Worm (Caenorhabditis elegans): ENCODE measurements around the gene rpl-5.

DNA sequence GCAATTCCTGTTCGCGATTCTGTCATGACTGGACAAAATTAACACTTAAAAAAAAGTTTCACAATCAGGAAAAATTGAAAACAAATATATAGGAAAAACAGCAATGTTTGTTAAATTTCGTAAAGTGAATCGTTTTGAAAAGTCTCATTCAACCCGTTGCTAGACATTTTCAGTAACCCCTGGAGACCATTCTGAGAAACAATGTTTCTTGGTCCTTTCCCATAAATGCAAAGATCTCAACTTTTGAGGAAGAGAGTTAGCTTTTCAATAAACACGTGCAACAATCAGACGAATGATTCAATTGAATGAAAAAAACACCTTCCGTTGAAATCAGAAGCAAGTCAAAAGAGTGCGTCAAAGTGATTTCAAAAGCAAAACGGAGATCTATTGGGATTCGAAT is 40.4 kb downstream of the rpl-5 start, which contains the start of gene F28C6.9:
- TF ChIP-seq sox-2 (GFP tag; IDR thresholded peaks at IDR 0.05): no peak
- TF ChIP-seq K09A11.1 (tag; optimal IDR thresholded peaks at IDR 0.05; ENCODE audit: insufficient read depth): no peak
- no peak for TF ChIP-seq ceh-2 (tag; optimal IDR thresholded peaks at IDR 0.05)
- TF ChIP-seq pag-3 (tag; optimal IDR thresholded peaks at IDR 0.05; ENCODE audit: borderline replicate concordance): no peak
- no peak for TF ChIP-seq elt-2 (tag; optimal IDR thresholded peaks at IDR 0.05)
- TF ChIP-seq K02D7.2 (tag; optimal IDR thresholded peaks at IDR 0.05): no peak
- no peak for TF ChIP-seq ceh-34 (tag; optimal IDR thresholded peaks at IDR 0.05)
- TF ChIP-seq ceh-9 (tag; optimal IDR thresholded peaks at IDR 0.05): no peak

Data from whole organism, late embryonic.